Fruit fly (Drosophila melanogaster) whole organism, adult: ENCODE measurements around the gene Pfas.

Source experiments
- CG7101 ChIP-seq: fragments of 200-800 bp; sonication (Bioruptor generic); optimal IDR thresholded peaks from 2 replicates; lab custom pipeline; 2018; ENCODE audit warnings: missing biosample characterization, mild to moderate bottlenecking, missing genetic modification characterization, moderate library complexity
- Clk ChIP-seq: fragments of 200-800 bp; sonication (Bioruptor generic); optimal IDR thresholded peaks from 2 replicates; lab custom pipeline; 2017; ENCODE audit warnings: missing biosample characterization, missing genetic modification characterization
- Mnt ChIP-seq: fragments of 200-800 bp; sonication (Bioruptor generic); optimal IDR thresholded peaks from 2 replicates; lab custom pipeline; 2016; ENCODE audit warnings: missing biosample characterization, mild to moderate bottlenecking, missing genetic modification characterization
- cnc ChIP-seq, 2 experiments: fragments of >200 bp; optimal IDR thresholded peaks; 2 replicates each; lab custom pipeline; 2017

DNA sequence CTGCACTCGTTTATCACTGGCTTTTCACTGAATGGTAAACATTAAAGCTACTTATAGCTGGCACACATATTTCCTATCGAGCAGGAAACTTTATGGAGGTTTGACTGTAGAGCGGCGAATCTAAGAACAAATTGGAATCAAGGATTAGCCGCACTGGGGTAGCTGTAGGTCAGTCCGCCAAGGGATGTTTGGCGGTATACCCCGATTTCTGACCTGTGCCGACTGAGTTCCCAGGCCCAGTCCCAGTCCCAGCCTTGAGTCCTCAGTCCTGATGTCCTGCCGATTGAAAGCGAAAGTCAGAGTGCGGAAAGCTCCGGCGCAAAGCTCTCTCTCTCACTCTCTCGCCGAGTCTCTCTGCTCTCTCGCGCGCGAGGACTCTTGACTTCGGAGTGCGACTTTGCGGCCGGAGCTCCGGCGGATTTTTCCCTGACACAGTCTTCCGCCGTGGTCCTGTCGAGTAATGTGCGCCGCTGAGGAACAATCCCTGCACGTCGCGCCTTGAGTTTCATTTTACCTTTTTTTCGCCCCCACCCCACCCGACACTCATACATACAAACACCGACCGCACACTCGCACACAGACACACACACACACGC lies 8.1 kb upstream of the Pfas start, which contains the start of gene CG13995:
- TF ChIP-seq cnc (optimal IDR thresholded peaks at IDR 0.05; lab: Kevin White, UChicago): no peak
- TF ChIP-seq Mnt (GFP tag; lab: Kevin White, UChicago): no peak
- TF ChIP-seq Clk (GFP tag; lab: Kevin White, UChicago): no peak
- TF ChIP-seq CG7101: no peak
